Worm (Caenorhabditis elegans) whole organism, L1 larva: ENCODE measurements around the gene sas-1.

Experiments used
- ama-1 ChIP-seq: fragments of 150-350 bp; optimal IDR thresholded peaks from 2 replicates; lab custom pipeline; 2014
- elt-2 ChIP-seq: sonication (generic microtip); optimal IDR thresholded peaks from 2 replicates; lab custom pipeline; 2016; ENCODE audit warnings: missing genetic modification characterization, mild to moderate bottlenecking, inconsistent platforms, missing compliant biosample characterization, missing genetic modification reagents
- elt-3 ChIP-seq, 6 experiments: fragments of 150-350 bp in 1 of 6; sonication (generic microtip); optimal IDR thresholded peaks; 2 replicates each; lab custom pipeline; 2017 to 2018; ENCODE audit warnings: missing biosample characterization in 6 of 6, missing genetic modification characterization in 6 of 6, inconsistent platforms in 1 of 6
- ets-5 ChIP-seq: fragments of 200-800 bp; sonication (Bioruptor generic); IDR thresholded peaks from 2 replicates; pipeline ENCODE4 v1.3.6; 2022; ENCODE audit warnings: missing genetic modification characterization, missing compliant biosample characterization
- lin-14 ChIP-seq: fragments of 200-800 bp; sonication (Bioruptor generic); optimal IDR thresholded peaks from 2 replicates; lab custom pipeline; 2018; ENCODE audit warnings: mild to moderate bottlenecking, missing genetic modification characterization, moderate library complexity, missing compliant biosample characterization
- snpc-4 ChIP-seq: fragments of 150-350 bp; optimal IDR thresholded peaks from 2 replicates; lab custom pipeline; 2014; ENCODE audit warnings: missing biosample characterization, missing genetic modification characterization

DNA sequence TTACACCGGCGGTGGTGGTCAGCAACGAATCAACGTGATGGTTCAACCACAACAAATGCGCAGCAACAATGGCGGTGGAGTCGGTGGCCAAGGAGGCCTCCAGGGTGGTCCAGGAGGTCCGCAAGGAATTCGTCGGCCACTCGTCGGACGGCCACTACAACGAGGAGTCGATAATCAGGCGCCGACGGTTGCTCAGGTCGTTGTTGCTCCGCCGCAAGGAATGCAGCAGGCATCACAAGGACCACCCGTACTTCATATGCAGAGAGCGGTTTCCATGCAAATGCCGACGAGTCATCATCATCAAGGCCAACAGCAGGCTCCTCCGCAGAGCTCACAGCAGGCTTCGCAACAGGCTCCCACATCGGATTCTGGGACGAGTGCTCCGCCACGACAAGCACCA, 44.2 kb downstream of the sas-1 start:
- TF ChIP-seq snpc-4 (tag; lab: Kevin White, UChicago) (no peak), ama-1 (lab: Kevin White, UChicago) (no peak), lin-14 (GFP tag; lab: Kevin White, UChicago) (no peak), ets-5 (GFP tag; lab: Robert Waterston, UW) (no peak), elt-2 (tag; lab: Kevin White, UChicago) (no peak), elt-3 (tag; optimal IDR thresholded peaks at IDR 0.05; lab: Kevin White, UChicago) (no peak)
